Worm (Caenorhabditis elegans): Measurements from ENCODE around the gene C06E1.11.

C06E1.11 gene

ce11 chrIII:8652922-8653321, 36.4 kb upstream of the C06E1.11 start:
- no peak for TF ChIP-seq elt-3 (tag; optimal IDR thresholded peaks at IDR 0.05)
- no peak for TF ChIP-seq lsy-2 (tag; optimal IDR thresholded peaks at IDR 0.05)
- peak; percentile 48 for TF ChIP-seq unc-120 (tag; optimal IDR thresholded peaks at IDR 0.05; ENCODE audit: poor library complexity, severe bottlenecking)
- no peak for TF ChIP-seq elt-1 (tag; optimal IDR thresholded peaks at IDR 0.05; ENCODE audit: borderline replicate concordance, insufficient read depth)
- TF ChIP-seq ces-1 (GFP tag; optimal IDR thresholded peaks at IDR 0.05) = no peak
- TF ChIP-seq unc-39 (tag; optimal IDR thresholded peaks at IDR 0.05) = no peak
- TF ChIP-seq flh-1 (GFP tag; optimal IDR thresholded peaks at IDR 0.05) = no peak
- TF ChIP-seq tbx-8 (GFP tag; optimal IDR thresholded peaks at IDR 0.05) = no peak
- peak; percentile 57 for TF ChIP-seq M03D4.4 (tag; optimal IDR thresholded peaks at IDR 0.05)
- no peak for TF ChIP-seq mab-5 (tag; optimal IDR thresholded peaks at IDR 0.05)
- peak; percentile 25 for TF ChIP-seq ceh-43 (GFP tag; optimal IDR thresholded peaks at IDR 0.05)
- no peak for TF ChIP-seq zip-8 (tag; optimal IDR thresholded peaks at IDR 0.05)
- TF ChIP-seq ceh-83 (GFP tag; optimal IDR thresholded peaks at IDR 0.05) = peak; percentile 66
- TF ChIP-seq nhr-237 (tag; optimal IDR thresholded peaks at IDR 0.05) = no peak
- no peak for TF ChIP-seq ceh-39 (tag; optimal IDR thresholded peaks at IDR 0.05)
- peak; percentile 5 for TF ChIP-seq bed-3 (GFP tag; optimal IDR thresholded peaks at IDR 0.05)
- TF ChIP-seq pha-4 (tag; optimal IDR thresholded peaks at IDR 0.05) = no peak
- peak; percentile 6 for TF ChIP-seq ztf-11 (tag; optimal IDR thresholded peaks at IDR 0.05)
- TF ChIP-seq nhr-76 (tag; optimal IDR thresholded peaks at IDR 0.05) = no peak
- no peak for TF ChIP-seq mep-1 (tag; optimal IDR thresholded peaks at IDR 0.05)
- TF ChIP-seq lin-32 (GFP tag; optimal IDR thresholded peaks at IDR 0.05) = peak; percentile 42
- TF ChIP-seq sem-2 (GFP tag; optimal IDR thresholded peaks at IDR 0.05) = peak; percentile 44
- TF ChIP-seq nhr-2 (tag; optimal IDR thresholded peaks at IDR 0.05) = no peak
- TF ChIP-seq blmp-1 (tag; optimal IDR thresholded peaks at IDR 0.05) = no peak
- no peak for TF ChIP-seq hlh-1 (tag; optimal IDR thresholded peaks at IDR 0.05)
- peak; percentile 32 for TF ChIP-seq cnd-1 (tag; optimal IDR thresholded peaks at IDR 0.05)
- peak; percentile 66 for TF ChIP-seq mls-2 (tag; optimal IDR thresholded peaks at IDR 0.05)
- TF ChIP-seq nhr-28 (tag; optimal IDR thresholded peaks at IDR 0.05) = no peak
- no peak for TF ChIP-seq snpc-4 (tag; optimal IDR thresholded peaks at IDR 0.05)
- TF ChIP-seq unc-62 (GFP tag; optimal IDR thresholded peaks at IDR 0.05) = peak; percentile 21
- peak; percentile 57 for TF ChIP-seq drap-1 (GFP tag; optimal IDR thresholded peaks at IDR 0.05)
- TF ChIP-seq ham-2 (GFP tag; optimal IDR thresholded peaks at IDR 0.05) = no peak
- TF ChIP-seq nhr-12 (tag; optimal IDR thresholded peaks at IDR 0.05) = no peak
- TF ChIP-seq sptf-1 (tag; optimal IDR thresholded peaks at IDR 0.05) = peak; percentile 64
- no peak for TF ChIP-seq lin-13 (tag; optimal IDR thresholded peaks at IDR 0.05)

DNA sequence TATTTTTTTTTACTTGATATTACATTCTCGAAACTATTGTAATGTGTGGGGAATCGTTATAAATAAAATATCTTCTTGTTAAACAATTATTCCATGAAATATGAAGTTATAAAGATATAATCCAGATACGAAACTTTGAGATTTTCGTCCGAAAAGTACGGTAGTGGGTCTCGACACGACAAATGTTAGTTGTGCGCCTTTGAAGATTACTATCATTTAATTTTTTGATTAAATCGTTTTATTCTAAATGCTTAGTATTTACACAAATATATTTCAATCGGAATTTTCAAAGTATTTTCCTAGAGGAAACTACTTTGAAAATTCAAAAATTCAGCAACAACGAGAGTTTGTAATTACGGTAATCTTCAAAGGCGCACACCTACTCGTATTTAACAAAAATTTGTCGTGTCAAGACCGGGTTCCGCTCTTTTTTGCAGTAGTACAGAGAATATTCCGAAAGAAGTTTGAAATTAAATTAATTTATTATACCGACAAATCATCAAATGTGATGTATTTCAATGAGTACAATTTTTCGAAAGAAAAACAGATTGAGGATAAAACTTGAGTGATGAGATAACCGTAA, 35.7 kb upstream of the C06E1.11 start:
- TF ChIP-seq pha-4 (tag; optimal IDR thresholded peaks at IDR 0.05) (no peak), bed-3 (GFP tag; optimal IDR thresholded peaks at IDR 0.05) (no peak), unc-120 (tag; optimal IDR thresholded peaks at IDR 0.05; ENCODE audit: poor library complexity, severe bottlenecking) (no peak), ces-1 (GFP tag; optimal IDR thresholded peaks at IDR 0.05) (no peak), unc-62 (GFP tag; optimal IDR thresholded peaks at IDR 0.05) (no peak), ceh-43 (GFP tag; optimal IDR thresholded peaks at IDR 0.05) (no peak), hlh-1 (tag; optimal IDR thresholded peaks at IDR 0.05) (no peak), drap-1 (GFP tag; optimal IDR thresholded peaks at IDR 0.05) (no peak), elt-3 (tag; optimal IDR thresholded peaks at IDR 0.05) (no peak), nhr-237 (tag; optimal IDR thresholded peaks at IDR 0.05) (no peak)

DNA sequence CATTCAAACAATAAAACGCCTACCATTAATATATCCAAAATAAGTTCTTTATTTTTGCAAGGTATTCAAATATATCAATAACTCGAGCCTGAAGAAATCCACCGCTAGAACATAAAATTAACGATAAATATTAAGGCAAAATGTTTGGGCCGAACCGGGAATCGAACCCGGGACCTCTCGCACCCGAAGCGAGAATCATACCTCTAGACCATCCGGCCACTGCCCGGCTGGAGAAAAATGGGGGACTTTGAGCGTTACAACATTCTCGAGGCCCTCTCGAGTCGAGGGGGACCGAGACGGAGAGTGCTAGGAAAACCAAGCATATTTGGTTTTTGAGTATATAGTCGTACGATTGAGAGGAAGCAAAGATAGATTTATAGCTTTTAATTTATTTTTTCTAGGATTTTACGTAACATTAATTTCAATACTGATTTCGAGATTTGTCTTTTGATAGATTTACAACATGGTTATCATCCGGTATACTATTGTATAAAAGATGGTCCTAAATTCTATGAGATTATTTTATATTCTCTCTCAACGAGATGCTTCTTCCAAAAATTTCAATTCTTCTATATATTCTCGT, 33.8 kb upstream of the C06E1.11 start, which contains the start of gene flp-23:
flp-23 (plus strand) TSS at position 533 of the 583 bp plus-strand sequence.
- TF ChIP-seq nhr-28 (tag; optimal IDR thresholded peaks at IDR 0.05) (no peak), drap-1 (GFP tag; optimal IDR thresholded peaks at IDR 0.05) (peak; percentile 80), zip-8 (tag; optimal IDR thresholded peaks at IDR 0.05) (no peak), lsy-2 (tag; optimal IDR thresholded peaks at IDR 0.05) (no peak), ceh-39 (tag; optimal IDR thresholded peaks at IDR 0.05) (no peak), mls-2 (tag; optimal IDR thresholded peaks at IDR 0.05) (peak; percentile 87), lin-32 (GFP tag; optimal IDR thresholded peaks at IDR 0.05) (peak; percentile 50), sem-2 (GFP tag; optimal IDR thresholded peaks at IDR 0.05) (peak; percentile 73), elt-3 (tag; optimal IDR thresholded peaks at IDR 0.05) (no peak), tbx-8 (GFP tag; optimal IDR thresholded peaks at IDR 0.05) (no peak), M03D4.4 (tag; optimal IDR thresholded peaks at IDR 0.05) (peak; percentile 85), ces-1 (GFP tag; optimal IDR thresholded peaks at IDR 0.05) (peak; percentile 6), ztf-11 (tag; optimal IDR thresholded peaks at IDR 0.05) (no peak), nhr-2 (tag; optimal IDR thresholded peaks at IDR 0.05) (no peak), sptf-1 (tag; optimal IDR thresholded peaks at IDR 0.05) (peak; percentile 88), hlh-1 (tag; optimal IDR thresholded peaks at IDR 0.05) (peak; percentile 0), elt-1 (tag; optimal IDR thresholded peaks at IDR 0.05; ENCODE audit: borderline replicate concordance, insufficient read depth) (no peak), nhr-76 (tag; optimal IDR thresholded peaks at IDR 0.05) (no peak), unc-62 (GFP tag; optimal IDR thresholded peaks at IDR 0.05) (no peak), flh-1 (GFP tag; optimal IDR thresholded peaks at IDR 0.05) (peak; percentile 52), ceh-43 (GFP tag; optimal IDR thresholded peaks at IDR 0.05) (peak; percentile 71), mab-5 (tag; optimal IDR thresholded peaks at IDR 0.05) (no peak), lin-13 (tag; optimal IDR thresholded peaks at IDR 0.05) (no peak), bed-3 (GFP tag; optimal IDR thresholded peaks at IDR 0.05) (peak; percentile 68), blmp-1 (tag; optimal IDR thresholded peaks at IDR 0.05) (peak; percentile 22), unc-39 (tag; optimal IDR thresholded peaks at IDR 0.05) (no peak), ceh-83 (GFP tag; optimal IDR thresholded peaks at IDR 0.05) (peak; percentile 89), pha-4 (tag; optimal IDR thresholded peaks at IDR 0.05) (no peak), mep-1 (tag; optimal IDR thresholded peaks at IDR 0.05) (peak; percentile 12), cnd-1 (tag; optimal IDR thresholded peaks at IDR 0.05) (peak; percentile 78), unc-120 (tag; optimal IDR thresholded peaks at IDR 0.05; ENCODE audit: poor library complexity, severe bottlenecking) (peak; percentile 66), ham-2 (GFP tag; optimal IDR thresholded peaks at IDR 0.05) (peak; percentile 34), nhr-237 (tag; optimal IDR thresholded peaks at IDR 0.05) (no peak), nhr-12 (tag; optimal IDR thresholded peaks at IDR 0.05) (no peak), snpc-4 (tag; optimal IDR thresholded peaks at IDR 0.05) (no peak)

All from whole organism, mixed stage, embryonic.